Fruit fly (Drosophila melanogaster): ENCODE data around the gene SKIP.

- TF ChIP-seq tj (GFP tag; optimal IDR thresholded peaks at IDR 0.05), result no peak
- TF ChIP-seq CG14711 (tag; optimal IDR thresholded peaks at IDR 0.05), result no peak
- no peak for TF ChIP-seq CG7045 (GFP tag; optimal IDR thresholded peaks at IDR 0.05)
- TF ChIP-seq CG1620 (GFP tag; optimal IDR thresholded peaks at IDR 0.05), result no peak
- no peak for TF ChIP-seq CG5204 (GFP tag; optimal IDR thresholded peaks at IDR 0.05)
- no peak for TF ChIP-seq CG11617 (GFP tag; optimal IDR thresholded peaks at IDR 0.05)
These were observed 103.1 kb downstream of the SKIP start for dm6 chr3R:22236761-22237160.
